Worm (Caenorhabditis elegans): Measurements from ENCODE around the gene nhr-59.

- no peak for TF ChIP-seq unc-62 (GFP tag; optimal IDR thresholded peaks at IDR 0.05)
- no peak for TF ChIP-seq lsy-12 (tag; optimal IDR thresholded peaks at IDR 0.05)
- no peak for TF ChIP-seq jun-1 (tag; optimal IDR thresholded peaks at IDR 0.05)
- no peak for TF ChIP-seq mdl-1 (tag; optimal IDR thresholded peaks at IDR 0.05)
- no peak for TF ChIP-seq ama-1 (optimal IDR thresholded peaks at IDR 0.05)
- no peak for TF ChIP-seq ceh-16 (tag; optimal IDR thresholded peaks at IDR 0.05)
- no peak for TF ChIP-seq sea-2 (GFP tag; optimal IDR thresholded peaks at IDR 0.05)
- no peak for TF ChIP-seq snpc-4 (tag; optimal IDR thresholded peaks at IDR 0.05)
- TF ChIP-seq nfya-1 (tag; optimal IDR thresholded peaks at IDR 0.05; ENCODE audit: insufficient read depth) = no peak
- TF ChIP-seq nhr-25 (tag; optimal IDR thresholded peaks at IDR 0.05) = no peak
- no peak for TF ChIP-seq pha-4 (tag; optimal IDR thresholded peaks at IDR 0.05)
- TF ChIP-seq ceh-28 (tag; optimal IDR thresholded peaks at IDR 0.05) = no peak
- TF ChIP-seq nhr-76 (tag; optimal IDR thresholded peaks at IDR 0.05) = no peak
- no peak for TF ChIP-seq fos-1 (tag; optimal IDR thresholded peaks at IDR 0.05)
These were observed 13.1 kb downstream of the nhr-59 start for ce11 chrV:2264925-2265324.

Measured in whole organism, L3 larva.